Fruit fly (Drosophila melanogaster): ENCODE data around the gene Mec2.
A peak's percentile ranks its signal among the peaks of the same experiment; 100 is the strongest.

The Mec2 gene

DNA sequence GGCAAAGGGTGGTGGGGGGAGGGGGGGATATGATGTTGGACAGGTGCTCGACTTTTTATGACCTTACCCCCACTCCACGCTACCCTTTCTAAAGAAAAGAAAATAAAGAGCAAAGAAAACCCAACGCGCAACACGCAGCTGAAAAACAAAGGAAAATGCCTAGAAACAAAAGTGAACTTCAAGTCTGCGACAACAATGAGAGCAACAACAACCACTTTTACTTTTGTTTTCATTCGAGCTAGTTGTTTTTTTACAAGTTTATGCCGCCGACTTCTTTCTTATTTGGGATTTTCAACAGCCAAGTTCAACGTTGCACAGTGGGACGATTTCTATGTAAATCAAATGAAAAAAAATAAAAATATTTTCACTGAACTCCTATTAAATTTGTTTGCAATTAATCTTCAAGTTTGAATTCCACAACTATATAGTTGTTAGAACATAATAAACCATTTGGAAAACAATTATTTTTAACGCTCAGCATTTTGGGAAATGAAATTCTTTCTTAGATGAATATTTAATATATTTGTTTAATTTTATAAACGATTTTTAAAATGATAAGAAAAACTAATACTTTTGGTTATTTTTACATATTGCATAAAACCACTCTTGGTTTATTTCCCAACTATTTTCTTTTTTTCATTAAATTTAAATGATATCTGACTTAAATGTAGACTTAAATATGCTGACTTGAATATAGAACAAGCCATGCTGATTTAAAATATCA lies 36.9 kb downstream of the Mec2 start (continued):
- peak; percentile 54 for TF ChIP-seq OdsH (GFP tag; optimal IDR thresholded peaks at IDR 0.05)
- TF ChIP-seq CG8319 (GFP tag; optimal IDR thresholded peaks at IDR 0.05) = peak; percentile 4
- peak; percentile 37 for TF ChIP-seq Eip75B (GFP tag; optimal IDR thresholded peaks at IDR 0.05)
- peak; percentile 89 for TF ChIP-seq Eip78C (GFP tag)
- peak; percentile 71 for TF ChIP-seq CG34406 (GFP tag; optimal IDR thresholded peaks at IDR 0.05)
- TF ChIP-seq CG11902 (GFP tag; optimal IDR thresholded peaks at IDR 0.05) = no peak
- no peak for TF ChIP-seq CG6854 (GFP tag; optimal IDR thresholded peaks at IDR 0.05)
- TF ChIP-seq cyc (GFP tag; optimal IDR thresholded peaks at IDR 0.05) = no peak
- peak in 1 of 2 experiments; percentile 79 for TF ChIP-seq salr (GFP tag; optimal IDR thresholded peaks at IDR 0.05)
- peak; percentile 85 for TF ChIP-seq CG32006 (GFP tag; optimal IDR thresholded peaks at IDR 0.05)
- no peak for TF ChIP-seq Hr39 (GFP tag; optimal IDR thresholded peaks at IDR 0.05)
- peak; percentile 46 for TF ChIP-seq acj6 (GFP tag; optimal IDR thresholded peaks at IDR 0.05)
- TF ChIP-seq topi (GFP tag; optimal IDR thresholded peaks at IDR 0.05) = peak; percentile 41
- peak; percentile 46 for TF ChIP-seq spab (GFP tag; optimal IDR thresholded peaks at IDR 0.05)
- peak; percentile 34 for TF ChIP-seq CG6792 (GFP tag; optimal IDR thresholded peaks at IDR 0.05)
- no peak for TF ChIP-seq CG9139 (GFP tag; optimal IDR thresholded peaks at IDR 0.05)
- no peak for TF ChIP-seq Sox102F (GFP tag; optimal IDR thresholded peaks at IDR 0.05)
- peak; percentile 32 for TF ChIP-seq CG11762 (GFP tag; optimal IDR thresholded peaks at IDR 0.05; ENCODE audit: insufficient read depth)
- TF ChIP-seq achi (GFP tag; optimal IDR thresholded peaks at IDR 0.05) = peak; percentile 60
- TF ChIP-seq ss (GFP tag; optimal IDR thresholded peaks at IDR 0.05) = peak in 1 of 2 experiments; percentile 70
- TF ChIP-seq CG15336 (GFP tag; IDR thresholded peaks at IDR 0.05) = peak; percentile 46
- no peak for TF ChIP-seq vri (GFP tag; optimal IDR thresholded peaks at IDR 0.05)
- peak; percentile 55; the same call in 1 of the 3 replicates for TF ChIP-seq CG8119 (GFP tag; IDR thresholded peaks at IDR 0.05)
- peak; percentile 74 for TF ChIP-seq CG6808 (GFP tag; optimal IDR thresholded peaks at IDR 0.05)
- peak; percentile 61 for TF ChIP-seq esn (GFP tag; optimal IDR thresholded peaks at IDR 0.05)

DNA sequence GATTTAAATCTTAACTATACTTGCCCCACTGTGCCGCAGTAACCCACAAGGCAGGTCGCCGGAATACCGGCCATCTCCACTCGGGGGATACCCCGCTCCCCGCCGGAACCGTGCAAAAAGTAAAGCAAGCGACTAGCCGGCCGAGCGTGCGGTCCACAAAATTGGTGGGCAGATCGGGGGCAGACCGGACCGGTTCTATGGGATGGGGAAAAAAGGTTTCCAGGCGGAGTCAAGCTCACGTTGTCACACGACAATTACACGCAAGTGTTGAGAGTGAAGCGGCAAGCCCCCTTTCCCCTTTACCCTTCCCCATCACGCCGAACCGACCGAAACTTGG lies 37.4 kb downstream of the Mec2 start:
- TF ChIP-seq CG3032 (tag; optimal IDR thresholded peaks at IDR 0.05) (peak; percentile 11), CG8119 (GFP tag; IDR thresholded peaks at IDR 0.05) (0 out of 3 replicates have a peak, but pooled peaks have one; percentile 4), ss (GFP tag; optimal IDR thresholded peaks at IDR 0.05) (peak in 1 of 2 experiments; percentile 57), svp (GFP tag) (peak; percentile 62), achi (GFP tag; optimal IDR thresholded peaks at IDR 0.05) (no peak), CG1621 (tag; optimal IDR thresholded peaks at IDR 0.05) (peak; percentile 63), Eip75B (GFP tag; optimal IDR thresholded peaks at IDR 0.05) (no peak), spab (GFP tag; optimal IDR thresholded peaks at IDR 0.05) (peak; percentile 28), CG6163 (GFP tag; IDR thresholded peaks at IDR 0.05) (0 out of 3 replicates have a peak, but pooled peaks have one; percentile 36), Smox (GFP tag; optimal IDR thresholded peaks at IDR 0.05) (no peak), Sox14 (GFP tag; optimal IDR thresholded peaks at IDR 0.05) (no peak), dsx (GFP tag; optimal IDR thresholded peaks at IDR 0.05; ENCODE audit: poor library complexity, severe bottlenecking) (no peak), CG8632 (GFP tag; optimal IDR thresholded peaks at IDR 0.05) (peak; percentile 3), net (GFP tag; optimal IDR thresholded peaks at IDR 0.05) (no peak)

DNA sequence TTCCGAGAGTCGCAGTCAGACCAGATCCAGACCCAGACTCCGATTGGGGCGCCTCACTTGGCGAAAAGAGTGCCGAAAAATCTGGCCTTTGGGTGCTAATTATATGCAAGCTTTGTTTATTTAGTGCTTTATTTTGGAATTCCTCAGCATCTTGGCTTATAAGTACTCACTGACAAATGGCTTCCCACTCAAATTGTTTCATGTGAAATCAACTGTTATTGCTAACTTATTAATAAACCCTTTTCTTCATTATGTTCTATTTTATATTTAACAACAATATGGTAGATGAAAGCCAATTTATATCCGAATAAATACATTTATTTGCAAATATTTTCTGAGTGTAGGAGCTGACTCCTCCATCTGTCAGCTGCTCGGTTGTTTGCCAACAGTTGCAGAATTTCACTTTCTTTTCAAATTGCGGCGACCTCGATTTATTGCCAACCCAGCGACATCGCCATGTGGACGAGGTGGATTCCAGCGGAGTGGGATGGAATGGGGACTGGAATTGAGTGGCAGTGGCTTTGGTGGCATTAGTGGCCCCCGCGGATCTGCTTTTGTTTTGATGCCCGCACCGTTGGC lies 42.1 kb downstream of the Mec2 start:
- TF ChIP-seq net (GFP tag; optimal IDR thresholded peaks at IDR 0.05) (peak; percentile 68), CG6792 (GFP tag; optimal IDR thresholded peaks at IDR 0.05) (peak; percentile 74), Sox14 (GFP tag; optimal IDR thresholded peaks at IDR 0.05) (peak; percentile 68), CG6276 (GFP tag; optimal IDR thresholded peaks at IDR 0.05) (peak; percentile 67), salr (GFP tag; optimal IDR thresholded peaks at IDR 0.05) (peak in 1 of 2 experiments; percentile 66), Gug (GFP tag; IDR thresholded peaks at IDR 0.05) (no peak; the same call in 1 of the 2 replicates), CG3919 (GFP tag; optimal IDR thresholded peaks at IDR 0.05) (peak; percentile 72), CG31627 (GFP tag; optimal IDR thresholded peaks at IDR 0.05) (peak; percentile 44), CG11294 (GFP tag; IDR thresholded peaks at IDR 0.05) (no peak), spab (GFP tag; optimal IDR thresholded peaks at IDR 0.05) (peak; percentile 26), CG6163 (GFP tag; IDR thresholded peaks at IDR 0.05) (peak; percentile 37; the same call in 2 of the 3 replicates), Sox102F (GFP tag; optimal IDR thresholded peaks at IDR 0.05) (peak; percentile 70), Hr38 (GFP tag; optimal IDR thresholded peaks at IDR 0.05) (no peak), CG8319 (GFP tag; optimal IDR thresholded peaks at IDR 0.05) (peak; percentile 52), Met (GFP tag; optimal IDR thresholded peaks at IDR 0.05) (peak; percentile 72), Ets21C (GFP tag; optimal IDR thresholded peaks at IDR 0.05) (no peak), OdsH (GFP tag; optimal IDR thresholded peaks at IDR 0.05) (peak; percentile 72), CG8632 (GFP tag; optimal IDR thresholded peaks at IDR 0.05) (peak; percentile 56), CG8119 (GFP tag; IDR thresholded peaks at IDR 0.05) (peak; percentile 76), Eip75B (GFP tag; optimal IDR thresholded peaks at IDR 0.05) (peak; percentile 67), CG15336 (GFP tag; IDR thresholded peaks at IDR 0.05) (peak; percentile 74), Smox (GFP tag; optimal IDR thresholded peaks at IDR 0.05) (peak; percentile 63), Ets96B (tag; optimal IDR thresholded peaks at IDR 0.05) (peak; percentile 49), CG11762 (GFP tag; optimal IDR thresholded peaks at IDR 0.05; ENCODE audit: insufficient read depth) (peak; percentile 65), esn (GFP tag; optimal IDR thresholded peaks at IDR 0.05) (peak; percentile 75), topi (GFP tag; optimal IDR thresholded peaks at IDR 0.05) (peak; percentile 75)
